Fruit fly (Drosophila melanogaster) whole organism: ENCODE data around the gene CG31008.

Experiments used
- CG8478 ChIP-seq: fragments of >200 bp; optimal IDR thresholded peaks from 2 replicates; lab custom pipeline; 2018; ENCODE audit warnings: inconsistent platforms
- Dll ChIP-seq: fragments of >200 bp; optimal IDR thresholded peaks from 2 replicates; lab custom pipeline; 2017
- EcR ChIP-seq, 2 experiments: fragments of >200 bp; optimal IDR thresholded peaks; 2 replicates each; lab custom pipeline; 2017; ENCODE audit warnings: missing biosample characterization in 2 of 2, missing genetic modification characterization in 2 of 2, missing genetic modification reagents in 2 of 2
- pan ChIP-seq: fragments of >200 bp; optimal IDR thresholded peaks from 2 replicates; lab custom pipeline; 2017
- psq ChIP-seq: fragments of >200 bp; optimal IDR thresholded peaks from 2 replicates; lab custom pipeline; 2017
- usp ChIP-seq: fragments of >200 bp; optimal IDR thresholded peaks from 2 replicates; lab custom pipeline; 2017; ENCODE audit warnings: missing biosample characterization, missing genetic modification characterization, mixed read lengths

The CG31008 gene

DNA sequence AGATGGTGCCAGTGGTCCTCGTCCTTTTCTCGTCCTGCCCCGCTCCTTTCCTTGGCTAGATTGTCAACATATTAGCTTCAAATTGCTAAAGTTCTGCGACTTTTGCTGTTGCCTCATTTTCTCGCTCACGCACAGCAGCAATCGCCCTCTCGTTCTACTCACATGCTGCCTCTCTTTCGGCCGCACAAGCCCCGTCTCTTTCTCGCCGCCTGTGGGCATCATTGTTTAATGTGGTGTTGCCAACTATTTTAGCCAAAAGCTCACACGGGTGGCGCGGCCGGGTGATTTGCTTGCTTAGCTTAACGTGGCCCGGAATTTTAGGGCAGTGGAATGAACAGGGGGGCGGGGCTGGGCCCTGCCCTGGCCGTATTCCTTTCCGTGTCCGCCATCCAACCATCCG, 49.6 kb downstream of the CG31008 start:
- TF ChIP-seq psq (lab: Kevin White, UChicago) (no peak), pan (lab: Kevin White, UChicago) (no peak), CG8478 (lab: Kevin White, UChicago) (no peak), EcR (GFP tag; optimal IDR thresholded peaks at IDR 0.05; lab: Kevin White, UChicago) (no peak), usp (no peak), Dll (lab: Kevin White, UChicago) (no peak)
